Worm (Caenorhabditis elegans) whole organism, young adult: ENCODE measurements around the gene F58D2.5.
A peak's percentile ranks its signal among the peaks of the same experiment; 100 is the strongest.
"Not testable (repeated sequence)": the region's sequence is repeated elsewhere in the genome, so short reads cannot be mapped to it uniquely, and the experiment has no call there.

ENCODE experiments used
- B0019.2 ChIP-seq: fragments of 200-800 bp; sonication (Bioruptor generic); conservative IDR thresholded peaks from 2 replicates; pipeline ENCODE4 v1.3.6; 2022; ENCODE audit warnings: missing genetic modification reagents, missing genetic modification characterization, missing compliant biosample characterization
- B0261.1 ChIP-seq: sonication (generic microtip); optimal IDR thresholded peaks from 2 replicates; lab custom pipeline; 2016; ENCODE audit warnings: mild to moderate bottlenecking, missing genetic modification characterization, moderate library complexity, missing compliant biosample characterization
- D2030.7 ChIP-seq: fragments of 200-800 bp; sonication (Bioruptor generic); IDR thresholded peaks from 2 replicates; pipeline ENCODE4 v1.3.6; 2022; ENCODE audit warnings: missing genetic modification reagents, missing genetic modification characterization, missing compliant biosample characterization
- F23B12.7 ChIP-seq: sonication (generic microtip); optimal IDR thresholded peaks from 2 replicates; lab custom pipeline; 2017; ENCODE audit warnings: missing genetic modification characterization, mild to moderate bottlenecking, missing compliant biosample characterization, antibody characterized with exemption, moderate library complexity; ENCODE audit not compliant: insufficient read depth
- Y79H2A.3 ChIP-seq: fragments of 200-800 bp; sonication (Bioruptor generic); conservative IDR thresholded peaks from 2 replicates; pipeline ENCODE4 v1.3.6; 2022; ENCODE audit warnings: missing genetic modification reagents, missing genetic modification characterization, missing compliant biosample characterization
- attf-6 ChIP-seq: fragments of 200-800 bp; sonication (Bioruptor generic); IDR thresholded peaks from 2 replicates; pipeline ENCODE4 v1.3.6; 2022; ENCODE audit warnings: missing genetic modification reagents, missing genetic modification characterization, missing compliant biosample characterization
- cebp-2 ChIP-seq: fragments of 200-800 bp; sonication (Bioruptor generic); IDR thresholded peaks from 2 replicates; pipeline ENCODE4 v1.3.6; 2022; ENCODE audit warnings: missing genetic modification characterization, missing compliant biosample characterization
- ceh-100 ChIP-seq: fragments of 200-800 bp; sonication (Bioruptor generic); IDR thresholded peaks from 2 replicates; pipeline ENCODE4 v1.3.6; 2022; ENCODE audit warnings: missing genetic modification reagents, missing genetic modification characterization, missing compliant biosample characterization
- ceh-27 ChIP-seq: fragments of 200-800 bp; sonication (Bioruptor generic); optimal IDR thresholded peaks from 2 replicates; lab custom pipeline; 2018; ENCODE audit warnings: mild to moderate bottlenecking, missing genetic modification characterization, moderate library complexity, missing compliant biosample characterization
- ceh-40 ChIP-seq: fragments of 200-800 bp; sonication (Bioruptor generic); IDR thresholded peaks from 2 replicates; pipeline ENCODE4 v1.3.6; 2022; ENCODE audit warnings: missing genetic modification characterization, missing compliant biosample characterization
- ceh-58 ChIP-seq: fragments of 200-800 bp; sonication (Bioruptor generic); IDR thresholded peaks from 2 replicates; pipeline ENCODE4 v1.3.6; 2022; ENCODE audit warnings: missing genetic modification characterization, missing compliant biosample characterization
- dox-1 ChIP-seq: fragments of 200-800 bp; sonication (Bioruptor generic); IDR thresholded peaks from 2 replicates; pipeline ENCODE4 v1.3.6; 2022; ENCODE audit warnings: missing genetic modification reagents, missing genetic modification characterization, missing compliant biosample characterization
- dpff-1 ChIP-seq: sonication (generic microtip); optimal IDR thresholded peaks from 2 replicates; lab custom pipeline; 2017; ENCODE audit warnings: mild to moderate bottlenecking, missing genetic modification characterization, missing compliant biosample characterization
- efl-1 ChIP-seq: fragments of 150-350 bp; optimal IDR thresholded peaks from 2 replicates; lab custom pipeline; 2014; ENCODE audit warnings: missing biosample characterization, missing genetic modification reagents, missing genetic modification characterization
- ets-4 ChIP-seq: fragments of 200-800 bp; sonication (Bioruptor generic); optimal IDR thresholded peaks from 2 replicates; lab custom pipeline; 2018; ENCODE audit warnings: mild to moderate bottlenecking, missing genetic modification characterization, missing compliant biosample characterization
- hmg-1.2 ChIP-seq: fragments of 200-800 bp; sonication (Bioruptor generic); IDR thresholded peaks from 2 replicates; pipeline ENCODE4 v1.3.6; 2022; ENCODE audit warnings: missing genetic modification reagents, missing genetic modification characterization, missing compliant biosample characterization
- hsf-1 ChIP-seq: fragments of 200-800 bp; sonication (Bioruptor generic); IDR thresholded peaks from 2 replicates; pipeline ENCODE4 v1.3.6; 2022; ENCODE audit warnings: missing genetic modification reagents, missing genetic modification characterization, missing compliant biosample characterization
- lin-26 ChIP-seq: fragments of 200-800 bp; sonication (Bioruptor generic); IDR thresholded peaks from 2 replicates; pipeline ENCODE4 v1.3.6; 2022; ENCODE audit warnings: missing genetic modification reagents, missing genetic modification characterization, missing compliant biosample characterization
- lin-35 ChIP-seq, 3 experiments: fragments of 150-350 bp in 2 of 3; sonication (generic microtip) in 1 of 3; optimal IDR thresholded peaks; 2 replicates each; lab custom pipeline; 2014 to 2018; ENCODE audit warnings: missing biosample characterization in 3 of 3, missing genetic modification characterization in 3 of 3, missing genetic modification reagents in 3 of 3
- lin-40 ChIP-seq: sonication (generic microtip); optimal IDR thresholded peaks from 2 replicates; lab custom pipeline; 2016; ENCODE audit warnings: missing genetic modification characterization, mild to moderate bottlenecking, missing compliant biosample characterization, missing genotype, missing genetic modification reagents
- lin-54 ChIP-seq: fragments of 200-800 bp; sonication (Bioruptor generic); optimal IDR thresholded peaks from 2 replicates; lab custom pipeline; 2018; ENCODE audit warnings: mild to moderate bottlenecking, missing genetic modification characterization, missing compliant biosample characterization
- lsl-1 ChIP-seq: fragments of 200-800 bp; sonication (Bioruptor generic); optimal IDR thresholded peaks from 2 replicates; lab custom pipeline; 2018; ENCODE audit warnings: mild to moderate bottlenecking, missing genetic modification characterization, moderate library complexity, missing compliant biosample characterization
- madf-10 ChIP-seq: sonication (generic microtip); optimal IDR thresholded peaks from 2 replicates; lab custom pipeline; 2016; ENCODE audit warnings: mild to moderate bottlenecking, missing genetic modification characterization, missing compliant biosample characterization
- madf-6 ChIP-seq: fragments of 200-800 bp; sonication (Bioruptor generic); IDR thresholded peaks from 2 replicates; pipeline ENCODE4 v1.3.6; 2022; ENCODE audit warnings: missing genetic modification reagents, missing genetic modification characterization, missing compliant biosample characterization
- nfyb-1 ChIP-seq: fragments of 200-800 bp; sonication (Bioruptor generic); IDR thresholded peaks from 2 replicates; pipeline ENCODE4 v1.3.6; 2022; ENCODE audit warnings: missing genetic modification reagents, missing genetic modification characterization, missing compliant biosample characterization
- nhr-120 ChIP-seq: fragments of 200-800 bp; sonication (Bioruptor generic); IDR thresholded peaks from 2 replicates; pipeline ENCODE4 v1.3.6; 2022; ENCODE audit warnings: missing genetic modification characterization, missing compliant biosample characterization
- nhr-80 ChIP-seq: sonication (generic microtip); optimal IDR thresholded peaks from 2 replicates; lab custom pipeline; 2016; ENCODE audit warnings: missing genetic modification characterization, missing compliant biosample characterization
- nhr-90 ChIP-seq: sonication (generic microtip); optimal IDR thresholded peaks from 2 replicates; lab custom pipeline; 2016; ENCODE audit warnings: missing genotype, mild to moderate bottlenecking, missing genetic modification characterization, missing compliant biosample characterization
- pbrm-1 ChIP-seq: fragments of 200-800 bp; sonication (Bioruptor generic); IDR thresholded peaks from 2 replicates; pipeline ENCODE4 v1.3.6; 2022; ENCODE audit warnings: missing genetic modification reagents, missing genetic modification characterization, missing compliant biosample characterization
- rcor-1 ChIP-seq: fragments of 200-800 bp; sonication (Bioruptor generic); IDR thresholded peaks from 2 replicates; pipeline ENCODE4 v1.3.6; 2022; ENCODE audit warnings: missing genetic modification reagents, missing genetic modification characterization, missing compliant biosample characterization
- rpc-1 ChIP-seq, 2 experiments: fragments of 150-350 bp in 1 of 2; sonication (generic microtip) in 1 of 2; optimal IDR thresholded peaks; 2 replicates each; lab custom pipeline; 2014 to 2018; ENCODE audit warnings: missing biosample characterization in 1 of 2, missing genetic modification characterization in 1 of 2, missing genetic modification reagents in 1 of 2, missing genotype in 1 of 2
- snpc-4 ChIP-seq, 5 experiments: fragments of 150-350 bp in 1 of 5; sonication (generic microtip) in 4 of 5; optimal IDR thresholded peaks; 2 replicates each; lab custom pipeline; 2014 to 2018; ENCODE audit warnings: missing genetic modification characterization in 5 of 5, missing biosample characterization in 3 of 5, antibody characterized with exemption in 2 of 5, mild to moderate bottlenecking in 2 of 5, missing compliant biosample characterization in 2 of 5, missing genotype in 2 of 5, moderate library complexity in 2 of 5, missing genetic modification reagents in 1 of 5
- tbp1 ChIP-seq: fragments of 200-800 bp; sonication (Bioruptor generic); optimal IDR thresholded peaks from 2 replicates; lab custom pipeline; 2018; ENCODE audit warnings: mild to moderate bottlenecking, missing genetic modification characterization, missing compliant biosample characterization
- ztf-28 ChIP-seq: fragments of 200-800 bp; sonication (Bioruptor generic); IDR thresholded peaks from 2 replicates; pipeline ENCODE4 v1.3.6; 2022; ENCODE audit warnings: missing genetic modification reagents, missing genetic modification characterization, missing compliant biosample characterization
- ztf-3 ChIP-seq: fragments of 200-800 bp; sonication (Bioruptor generic); optimal IDR thresholded peaks from 2 replicates; lab custom pipeline; 2018; ENCODE audit warnings: mild to moderate bottlenecking, missing genetic modification characterization, missing compliant biosample characterization

The F58D2.5 gene

ce11 chrIV:13149276-13149675 is 43.9 kb downstream of the F58D2.5 start, which contains the start of gene nlp-79:
TSS of gene nlp-79 (plus strand) at chrIV:13149576.
- TF ChIP-seq lsl-1 (GFP tag; lab: Kevin White, UChicago), result no peak
- TF ChIP-seq, all 124 proteins: peak for 0

ce11 chrIV:13142254-13142653 is 50.9 kb downstream of the F58D2.5 start, which contains the start of gene spe-43:
TSS of gene spe-43 (minus strand) at chrIV:13142354.
- no peak for TF ChIP-seq ets-4 (GFP tag; lab: Kevin White, UChicago)
- no peak for TF ChIP-seq efl-1 (GFP tag; lab: Kevin White, UChicago)
- no peak for TF ChIP-seq lin-54 (GFP tag; lab: Kevin White, UChicago)
- TF ChIP-seq ztf-28, result no peak
- no peak for TF ChIP-seq dpff-1 (tag; lab: Kevin White, UChicago)
- no peak for TF ChIP-seq ceh-40 (GFP tag; lab: Robert Waterston, UW)
- TF ChIP-seq B0019.2 (GFP tag; lab: Robert Waterston, UW), result no peak
- no peak for TF ChIP-seq lsl-1 (GFP tag; lab: Kevin White, UChicago)
- no peak for TF ChIP-seq nhr-80
- no peak for TF ChIP-seq lin-40
- no peak for TF ChIP-seq Y79H2A.3 (GFP tag; lab: Robert Waterston, UW)
- TF ChIP-seq hsf-1 (GFP tag; lab: Robert Waterston, UW), result no peak
- no peak for TF ChIP-seq F23B12.7 (tag; lab: Kevin White, UChicago)
- no peak for TF ChIP-seq ceh-27
- TF ChIP-seq nhr-90 (tag; lab: Kevin White, UChicago), result no peak
- no peak for TF ChIP-seq ztf-3
- no peak for TF ChIP-seq madf-10 (tag; lab: Kevin White, UChicago)
- no peak for TF ChIP-seq lin-35 (GFP tag; optimal IDR thresholded peaks at IDR 0.05; lab: Kevin White, UChicago)
- TF ChIP-seq nhr-120 (GFP tag; lab: Robert Waterston, UW), result no peak
- no peak for TF ChIP-seq rcor-1 (GFP tag; lab: Robert Waterston, UW)

ce11 chrIV:13140792-13141191 is 52.3 kb downstream of the F58D2.5 start:
- peak; percentile 49 for TF ChIP-seq dox-1 (GFP tag; lab: Robert Waterston, UW)
- TF ChIP-seq tbp1 (GFP tag; lab: Kevin White, UChicago), result peak; percentile 87
- TF ChIP-seq lin-26, result peak; percentile 91
- TF ChIP-seq cebp-2 (GFP tag; lab: Robert Waterston, UW), result peak; percentile 92
- TF ChIP-seq D2030.7 (GFP tag; lab: Robert Waterston, UW), result 0 out of 2 replicates have a peak, but pooled peaks have one; percentile 26
- TF ChIP-seq B0261.1, result peak; percentile 57
- TF ChIP-seq rpc-1 (optimal IDR thresholded peaks at IDR 0.05; lab: Kevin White, UChicago), result peak; percentile 42
- TF ChIP-seq rpc-1 (tag; optimal IDR thresholded peaks at IDR 0.05; lab: Kevin White, UChicago), result peak; percentile 63
- TF ChIP-seq ceh-58 (GFP tag; lab: Robert Waterston, UW), result 0 out of 2 replicates have a peak, but pooled peaks have one; percentile 20
- peak; percentile 62 for TF ChIP-seq hmg-1.2 (GFP tag; lab: Robert Waterston, UW)
- peak; percentile 31; the same call in 1 of the 2 replicates for TF ChIP-seq ceh-100 (GFP tag; lab: Robert Waterston, UW)
- peak; percentile 54; the same call in 1 of the 2 replicates for TF ChIP-seq madf-6 (GFP tag; lab: Robert Waterston, UW)
- TF ChIP-seq snpc-4 (GFP tag; optimal IDR thresholded peaks at IDR 0.05; lab: Kevin White, UChicago), result not testable (repeated sequence)
- TF ChIP-seq snpc-4 (tag; optimal IDR thresholded peaks at IDR 0.05; lab: Kevin White, UChicago), result peak in 1 of 4 experiments; percentile 36
- peak; percentile 57 for TF ChIP-seq pbrm-1 (GFP tag; lab: Robert Waterston, UW)
- 0 out of 2 replicates have a peak, but pooled peaks have one; percentile 26 for TF ChIP-seq attf-6 (GFP tag; lab: Robert Waterston, UW)
- TF ChIP-seq nfyb-1, result peak; percentile 82
- TF ChIP-seq, all 124 proteins: peak for 15; not testable (repeated sequence) for 109
